Fruit fly (Drosophila melanogaster) whole organism, prepupa: ENCODE measurements around the gene Awh.

Source experiments
- CG10669 ChIP-seq: fragments of 200-800 bp; sonication (Bioruptor generic); optimal IDR thresholded peaks from 3 replicates; lab custom pipeline; 2018; ENCODE audit warnings: missing biosample characterization, mild to moderate bottlenecking, missing genetic modification characterization, moderate library complexity
- CG1621 ChIP-seq: fragments of 200-800 bp; sonication (Bioruptor generic); optimal IDR thresholded peaks from 3 replicates; lab custom pipeline; 2018; ENCODE audit warnings: missing biosample characterization, mild to moderate bottlenecking, missing genetic modification characterization
- CG16779 ChIP-seq: fragments of 200-800 bp; sonication (Bioruptor generic); optimal IDR thresholded peaks from 3 replicates; lab custom pipeline; 2017; ENCODE audit warnings: missing biosample characterization, mild to moderate bottlenecking, missing genetic modification characterization
- CG3032 ChIP-seq: fragments of 200-800 bp; optimal IDR thresholded peaks from 2 replicates; lab custom pipeline; 2019; ENCODE audit warnings: missing biosample characterization, mild to moderate bottlenecking, missing genetic modification characterization, moderate library complexity
- CG31627 ChIP-seq: fragments of 200-800 bp; sonication (Bioruptor generic); optimal IDR thresholded peaks from 3 replicates; lab custom pipeline; 2016; ENCODE audit warnings: missing biosample characterization, missing genetic modification characterization
- CG6854 ChIP-seq: fragments of 200-800 bp; sonication (Bioruptor generic); optimal IDR thresholded peaks from 2 replicates; lab custom pipeline; 2017; ENCODE audit warnings: missing biosample characterization, mild to moderate bottlenecking, missing genetic modification characterization
- CG8632 ChIP-seq: fragments of 200-800 bp; sonication (Bioruptor generic); optimal IDR thresholded peaks from 3 replicates; lab custom pipeline; 2016; ENCODE audit warnings: missing biosample characterization, missing genetic modification characterization
- Hr38 ChIP-seq: sonication (Bioruptor generic); optimal IDR thresholded peaks from 2 replicates; lab custom pipeline; 2016; ENCODE audit warnings: missing biosample characterization, missing genetic modification characterization
- Hr4 ChIP-seq: fragments of 200-800 bp; sonication (Bioruptor generic); optimal IDR thresholded peaks from 3 replicates; lab custom pipeline; 2016; ENCODE audit warnings: missing biosample characterization, missing genetic modification characterization
- OdsH ChIP-seq: fragments of 200-800 bp; sonication (Bioruptor generic); optimal IDR thresholded peaks from 3 replicates; lab custom pipeline; 2016; ENCODE audit warnings: missing biosample characterization, missing genetic modification characterization

- TF ChIP-seq CG16779 (tag; lab: Kevin White, UChicago): no peak
- TF ChIP-seq CG10669 (GFP tag; lab: Kevin White, UChicago): peak; percentile 64
- TF ChIP-seq OdsH (GFP tag; lab: Kevin White, UChicago): peak; percentile 64
- TF ChIP-seq CG3032 (tag; lab: Kevin White, UChicago): peak; percentile 22
- TF ChIP-seq CG1621 (tag; lab: Kevin White, UChicago): peak; percentile 11
- TF ChIP-seq CG8632 (GFP tag; lab: Kevin White, UChicago): peak; percentile 42
- TF ChIP-seq CG6854: no peak
- TF ChIP-seq Hr4 (GFP tag; lab: Kevin White, UChicago): peak; percentile 65
- no peak for TF ChIP-seq Hr38
- TF ChIP-seq CG31627: peak; percentile 25
Measured at dm6 chr3L:3824790-3825484, 21.1 kb upstream of the Awh start, which contains the start of gene Rdh.
